Worm (Caenorhabditis elegans) whole organism, L1 larva: Measurements from ENCODE around the gene sre-50.

Experiments
- egl-13 ChIP-seq: sonication (generic microtip); optimal IDR thresholded peaks from 2 replicates; lab custom pipeline; 2016; ENCODE audit warnings: missing genotype, missing genetic modification reagents, missing genetic modification characterization, missing compliant biosample characterization
- irx-1 ChIP-seq: sonication (generic microtip); optimal IDR thresholded peaks from 2 replicates; lab custom pipeline; 2016; ENCODE audit warnings: missing genetic modification characterization, missing compliant biosample characterization
- nhr-11 ChIP-seq: fragments of 150-350 bp; optimal IDR thresholded peaks from 2 replicates; lab custom pipeline; 2014; ENCODE audit warnings: missing biosample characterization, missing genetic modification characterization
- pax-3 ChIP-seq: fragments of 200-800 bp; sonication (Bioruptor generic); optimal IDR thresholded peaks from 2 replicates; lab custom pipeline; 2018; ENCODE audit warnings: mild to moderate bottlenecking, missing genetic modification characterization, moderate library complexity, missing compliant biosample characterization
- sox-4 ChIP-seq: sonication (generic microtip); optimal IDR thresholded peaks from 2 replicates; lab custom pipeline; 2016; ENCODE audit warnings: missing genetic modification characterization, missing compliant biosample characterization
- unc-62 ChIP-seq: fragments of 150-350 bp; optimal IDR thresholded peaks from 2 replicates; lab custom pipeline; 2014; ENCODE audit warnings: missing biosample characterization, missing genetic modification reagents, missing genetic modification characterization

ce11 chrII:12352115-12352514 is 48.8 kb downstream of the sre-50 start, which contains the start of gene ras-1:
- no peak for TF ChIP-seq nhr-11 (tag; lab: Kevin White, UChicago)
- no peak for TF ChIP-seq unc-62
- no peak for TF ChIP-seq sox-4
- TF ChIP-seq egl-13 (tag; lab: Kevin White, UChicago): no peak
- TF ChIP-seq pax-3 (tag; lab: Kevin White, UChicago): no peak
- no peak for TF ChIP-seq irx-1 (tag; lab: Kevin White, UChicago)
